Fruit fly (Drosophila melanogaster): ENCODE results near the gene ndl.

dm6 chr3L:6554056-6554739 lies 49.0 kb downstream of the ndl start:
- TF ChIP-seq net (GFP tag; optimal IDR thresholded peaks at IDR 0.05) = no peak
- TF ChIP-seq ss (GFP tag; optimal IDR thresholded peaks at IDR 0.05) = no peak
- no peak for TF ChIP-seq Hr4 (GFP tag; optimal IDR thresholded peaks at IDR 0.05)
- no peak for TF ChIP-seq Smox (GFP tag; optimal IDR thresholded peaks at IDR 0.05)
- no peak for TF ChIP-seq CG4318 (GFP tag; optimal IDR thresholded peaks at IDR 0.05)
- TF ChIP-seq CG16779 (tag; optimal IDR thresholded peaks at IDR 0.05) = no peak
- no peak for TF ChIP-seq CG11294 (GFP tag; IDR thresholded peaks at IDR 0.05)
- no peak for TF ChIP-seq fd59A (GFP tag; optimal IDR thresholded peaks at IDR 0.05)
- no peak for TF ChIP-seq esn (GFP tag; optimal IDR thresholded peaks at IDR 0.05)
- no peak for TF ChIP-seq dsx (GFP tag; optimal IDR thresholded peaks at IDR 0.05; ENCODE audit: poor library complexity, severe bottlenecking)
- no peak for TF ChIP-seq OdsH (GFP tag; optimal IDR thresholded peaks at IDR 0.05)
- TF ChIP-seq cyc (GFP tag; optimal IDR thresholded peaks at IDR 0.05) = peak; percentile 3

All from whole organism, prepupa.